Fruit fly (Drosophila melanogaster) whole organism, embryonic: ENCODE data around the gene CG16978.

Experiments used
- BEAF-32 ChIP-seq: fragments of 200-800 bp; sonication (Bioruptor generic); optimal IDR thresholded peaks from 3 replicates; lab custom pipeline; 2017; ENCODE audit warnings: missing biosample characterization, missing genetic modification characterization, mild to moderate bottlenecking, moderate library complexity, missing genetic modification reagents
- CG10654 ChIP-seq: fragments of 200-800 bp; sonication (Bioruptor generic); optimal IDR thresholded peaks from 2 replicates; lab custom pipeline; 2016; ENCODE audit warnings: missing biosample characterization, missing genetic modification characterization
- CG10979 ChIP-seq: fragments of 200-800 bp; sonication (Bioruptor generic); optimal IDR thresholded peaks from 2 replicates; lab custom pipeline; 2018; ENCODE audit warnings: missing biosample characterization, mild to moderate bottlenecking, missing genetic modification characterization, moderate library complexity
- CG11247 ChIP-seq: fragments of 200-800 bp; sonication (Bioruptor generic); IDR thresholded peaks from 2 replicates; pipeline ENCODE4 v1.3.6; 2022; ENCODE audit warnings: missing biosample characterization, missing genetic modification characterization
- CG13296 ChIP-seq: fragments of 200-800 bp; sonication (Bioruptor generic); optimal IDR thresholded peaks from 3 replicates; lab custom pipeline; 2018; ENCODE audit warnings: missing biosample characterization, mild to moderate bottlenecking, missing genetic modification characterization
- CG13775 ChIP-seq: fragments of 200-800 bp; sonication (Bioruptor generic); optimal IDR thresholded peaks from 3 replicates; lab custom pipeline; 2017; ENCODE audit warnings: missing biosample characterization, mild to moderate bottlenecking, missing genetic modification characterization
- CG15011 ChIP-seq: fragments of 200-800 bp; sonication (Bioruptor generic); optimal IDR thresholded peaks from 3 replicates; lab custom pipeline; 2018; ENCODE audit warnings: missing biosample characterization, mild to moderate bottlenecking, missing genetic modification characterization
- CG1529 ChIP-seq: fragments of 200-800 bp; sonication (Bioruptor generic); optimal IDR thresholded peaks from 3 replicates; lab custom pipeline; 2018; ENCODE audit warnings: missing biosample characterization, missing genetic modification characterization
- CG15696 ChIP-seq: fragments of 200-800 bp; sonication (Bioruptor generic); optimal IDR thresholded peaks from 2 replicates; lab custom pipeline; 2019; ENCODE audit warnings: missing biosample characterization, mild to moderate bottlenecking, missing genetic modification characterization, moderate library complexity
- CG17328 ChIP-seq: fragments of 200-800 bp; sonication (Bioruptor generic); IDR thresholded peaks from 2 replicates; pipeline ENCODE4 v1.3.6; 2022; ENCODE audit warnings: missing biosample characterization, missing genetic modification characterization
- CG18262 ChIP-seq: fragments of 200-800 bp; optimal IDR thresholded peaks from 3 replicates; lab custom pipeline; 2019; ENCODE audit warnings: missing biosample characterization, mild to moderate bottlenecking, missing genetic modification characterization, moderate library complexity
- CG1832 ChIP-seq: fragments of 200-800 bp; sonication (Bioruptor generic); optimal IDR thresholded peaks from 2 replicates; lab custom pipeline; 2017; ENCODE audit warnings: missing biosample characterization, mild to moderate bottlenecking, missing genetic modification characterization, inconsistent platforms
- CG18764 ChIP-seq: fragments of 200-800 bp; sonication (Bioruptor generic); optimal IDR thresholded peaks from 3 replicates; lab custom pipeline; 2016; ENCODE audit warnings: missing biosample characterization, missing genetic modification characterization
- CG2116 ChIP-seq: fragments of 200-800 bp; sonication (Bioruptor generic); optimal IDR thresholded peaks from 3 replicates; lab custom pipeline; 2018; ENCODE audit warnings: missing biosample characterization, mild to moderate bottlenecking, missing genetic modification characterization
- CG32767 ChIP-seq: fragments of 200-800 bp; sonication (Bioruptor generic); IDR thresholded peaks from 2 replicates; pipeline ENCODE4 v1.3.6; 2022; ENCODE audit warnings: missing biosample characterization, missing genetic modification characterization
- CG3281 ChIP-seq: fragments of 200-800 bp; sonication (Bioruptor generic); optimal IDR thresholded peaks from 3 replicates; lab custom pipeline; 2017; ENCODE audit warnings: missing biosample characterization, mild to moderate bottlenecking, missing genetic modification characterization
- CG6689 ChIP-seq: fragments of 200-800 bp; sonication (Bioruptor generic); IDR thresholded peaks from 2 replicates; pipeline ENCODE4 v1.3.6; 2022; ENCODE audit warnings: missing biosample characterization, missing genetic modification characterization
- CG7372 ChIP-seq: fragments of 200-800 bp; sonication (Bioruptor generic); IDR thresholded peaks from 2 replicates; pipeline ENCODE4 v1.3.6; 2022; ENCODE audit warnings: missing biosample characterization, missing genetic modification characterization
- CG7839 ChIP-seq: fragments of 200-800 bp; sonication (Bioruptor generic); optimal IDR thresholded peaks from 3 replicates; lab custom pipeline; 2018; ENCODE audit warnings: missing biosample characterization, mild to moderate bottlenecking, missing genetic modification characterization, moderate library complexity
- CG8388 ChIP-seq: fragments of 200-800 bp; sonication (Bioruptor generic); optimal IDR thresholded peaks from 2 replicates; lab custom pipeline; 2019; ENCODE audit warnings: missing biosample characterization, mild to moderate bottlenecking, missing genetic modification characterization, moderate library complexity
- CG8478 ChIP-seq: fragments of >200 bp; optimal IDR thresholded peaks from 2 replicates; lab custom pipeline; 2018
- CG8924 ChIP-seq: fragments of 200-800 bp; optimal IDR thresholded peaks from 3 replicates; lab custom pipeline; 2019; ENCODE audit warnings: missing biosample characterization, mild to moderate bottlenecking, missing genetic modification characterization, moderate library complexity
- CG8944 ChIP-seq: fragments of 200-800 bp; sonication (Bioruptor generic); optimal IDR thresholded peaks from 3 replicates; lab custom pipeline; 2016; ENCODE audit warnings: missing biosample characterization, missing genetic modification characterization
- CG9727 ChIP-seq: fragments of 200-800 bp; sonication (Bioruptor generic); optimal IDR thresholded peaks from 3 replicates; lab custom pipeline; 2017; ENCODE audit warnings: missing biosample characterization, mild to moderate bottlenecking, missing genetic modification characterization
- Deaf1 ChIP-seq: fragments of 200-800 bp; optimal IDR thresholded peaks from 3 replicates; lab custom pipeline; 2019; ENCODE audit warnings: missing biosample characterization, mild to moderate bottlenecking, missing genetic modification characterization, moderate library complexity
- Dp ChIP-seq: fragments of 200-800 bp; sonication (Bioruptor generic); optimal IDR thresholded peaks from 2 replicates; lab custom pipeline; 2018; ENCODE audit warnings: missing biosample characterization, mild to moderate bottlenecking, missing genetic modification characterization, moderate library complexity
- HHEX ChIP-seq: fragments of 200-800 bp; sonication (Bioruptor generic); optimal IDR thresholded peaks from 3 replicates; lab custom pipeline; 2017; ENCODE audit warnings: missing biosample characterization, mild to moderate bottlenecking, missing genetic modification characterization, missing genetic modification reagents
- Hsf ChIP-seq: fragments of 200-800 bp; sonication (Bioruptor generic); optimal IDR thresholded peaks from 3 replicates; lab custom pipeline; 2016; ENCODE audit warnings: missing biosample characterization, missing genetic modification characterization
- Lhr ChIP-seq: fragments of 200-800 bp; sonication (Bioruptor generic); optimal IDR thresholded peaks from 3 replicates; lab custom pipeline; 2017; ENCODE audit warnings: mild to moderate bottlenecking, missing biosample characterization, missing genetic modification reagents, missing genetic modification characterization
- Lim3 ChIP-seq: fragments of 200-800 bp; sonication (Bioruptor generic); IDR thresholded peaks from 2 replicates; pipeline ENCODE4 v1.3.6; 2022; ENCODE audit warnings: missing biosample characterization, missing genetic modification characterization
- Nf-YA ChIP-seq: fragments of 200-800 bp; sonication (Bioruptor generic); IDR thresholded peaks from 2 replicates; pipeline ENCODE4 v1.3.6; 2022; ENCODE audit warnings: missing biosample characterization, missing genetic modification characterization
- Oli ChIP-seq: fragments of 200-800 bp; sonication (Bioruptor generic); optimal IDR thresholded peaks from 2 replicates; lab custom pipeline; 2018; ENCODE audit warnings: missing biosample characterization, mild to moderate bottlenecking, missing genetic modification characterization, moderate library complexity
- Poxn ChIP-seq: fragments of 200-800 bp; sonication (Bioruptor generic); IDR thresholded peaks from 2 replicates; pipeline ENCODE4 v1.3.6; 2022; ENCODE audit warnings: missing biosample characterization, missing genetic modification characterization
- Spps ChIP-seq: fragments of 200-800 bp; sonication (Bioruptor generic); optimal IDR thresholded peaks from 2 replicates; lab custom pipeline; 2018; ENCODE audit warnings: missing biosample characterization, mild to moderate bottlenecking, missing genetic modification characterization
- TFAM ChIP-seq: fragments of 200-800 bp; sonication (Bioruptor generic); optimal IDR thresholded peaks from 2 replicates; lab custom pipeline; 2017; ENCODE audit warnings: missing biosample characterization, missing genetic modification characterization, inconsistent platforms
- Trl ChIP-seq, 3 experiments: fragments of >200 bp in 2 of 3; fragments of 200-800 bp in 1 of 3; sonication (Bioruptor generic) in 1 of 3; optimal IDR thresholded peaks; 2 replicates in 1 of 3; 3 replicates in 2 of 3; lab custom pipeline; 2016 to 2017; ENCODE audit warnings: missing biosample characterization in 1 of 3, missing genetic modification characterization in 1 of 3
- amos ChIP-seq: fragments of 200-800 bp; sonication (Bioruptor generic); IDR thresholded peaks from 2 replicates; pipeline ENCODE4 v1.3.6; 2022; ENCODE audit warnings: missing biosample characterization, missing genetic modification characterization; ENCODE audit not compliant: partially characterized antibody
- caup ChIP-seq: fragments of 200-800 bp; sonication (Bioruptor generic); optimal IDR thresholded peaks from 3 replicates; lab custom pipeline; 2017; ENCODE audit warnings: missing biosample characterization, mild to moderate bottlenecking, missing genetic modification characterization, moderate library complexity; ENCODE audit not compliant: severe bottlenecking
- crol ChIP-seq: fragments of 200-800 bp; sonication (Bioruptor generic); IDR thresholded peaks from 2 replicates; pipeline ENCODE4 v1.3.6; 2022; ENCODE audit warnings: missing biosample characterization, missing genetic modification characterization
- hkb ChIP-seq, 2 experiments: fragments of 200-800 bp in 1 of 2; fragments of >200 bp in 1 of 2; sonication (Bioruptor generic) in 1 of 2; IDR thresholded peaks in 1 of 2; optimal IDR thresholded peaks in 1 of 2; 2 replicates each; pipeline versions ENCODE4 v1.3.6 to Lab custom; 2017 to 2022; ENCODE audit warnings: missing biosample characterization in 1 of 2, missing genetic modification characterization in 1 of 2
- nerfin-1 ChIP-seq: fragments of 200-800 bp; sonication (Bioruptor generic); optimal IDR thresholded peaks from 3 replicates; lab custom pipeline; 2019; ENCODE audit warnings: missing biosample characterization, mild to moderate bottlenecking, missing genetic modification characterization, moderate library complexity
- run ChIP-seq: fragments of 200-800 bp; sonication (Bioruptor generic); optimal IDR thresholded peaks from 3 replicates; lab custom pipeline; 2018; ENCODE audit warnings: missing biosample characterization, mild to moderate bottlenecking, missing genetic modification characterization
- schlank ChIP-seq: fragments of 200-800 bp; sonication (Bioruptor generic); optimal IDR thresholded peaks from 2 replicates; lab custom pipeline; 2018; ENCODE audit warnings: missing biosample characterization, mild to moderate bottlenecking, missing genetic modification characterization
- shn ChIP-seq: fragments of 200-800 bp; sonication (Bioruptor generic); optimal IDR thresholded peaks from 3 replicates; lab custom pipeline; 2016; ENCODE audit warnings: missing biosample characterization, missing genetic modification characterization
- slou ChIP-seq: fragments of 200-800 bp; sonication (Bioruptor generic); optimal IDR thresholded peaks from 3 replicates; lab custom pipeline; 2016; ENCODE audit warnings: missing biosample characterization, missing genetic modification characterization
- unpg ChIP-seq: fragments of 200-800 bp; sonication (Bioruptor generic); optimal IDR thresholded peaks from 3 replicates; lab custom pipeline; 2018; ENCODE audit warnings: missing biosample characterization, mild to moderate bottlenecking, missing genetic modification characterization, moderate library complexity
- zfh2 ChIP-seq: fragments of 200-800 bp; sonication (Bioruptor generic); optimal IDR thresholded peaks from 2 replicates; lab custom pipeline; 2016; ENCODE audit warnings: missing biosample characterization, missing genetic modification characterization

CG16978 gene

dm6 chr2L:13164994-13165801, 21.8 kb upstream of the CG16978 start, which contains the start of gene Sirt1 (continued):
- TF ChIP-seq CG8944 (GFP tag; lab: Kevin White, UChicago) (peak; percentile 58), CG1832 (GFP tag; lab: Kevin White, UChicago) (no peak), CG1529 (GFP tag; lab: Kevin White, UChicago) (peak; percentile 65), CG32767 (peak; percentile 98), run (tag; lab: Kevin White, UChicago) (peak; percentile 67), CG3281 (GFP tag; lab: Kevin White, UChicago) (peak; percentile 89), caup (GFP tag; lab: Kevin White, UChicago) (peak; percentile 68), Oli (tag; lab: Kevin White, UChicago) (peak; percentile 91), slou (GFP tag; lab: Kevin White, UChicago) (peak; percentile 79), CG13775 (peak; percentile 91), crol (GFP tag; lab: Robert Waterston, UW) (0 out of 2 replicates have a peak, but pooled peaks have one; percentile 21), CG7372 (GFP tag; lab: Robert Waterston, UW) (peak; percentile 84), BEAF-32 (GFP tag; lab: Kevin White, UChicago) (peak; percentile 25), TFAM (GFP tag; lab: Kevin White, UChicago) (no peak), Lim3 (no peak), Spps (tag; lab: Kevin White, UChicago) (peak; percentile 58), nerfin-1 (tag; lab: Kevin White, UChicago) (peak; percentile 80), zfh2 (GFP tag; lab: Kevin White, UChicago) (peak; percentile 43), shn (GFP tag; lab: Kevin White, UChicago) (no peak), CG8924 (tag; lab: Kevin White, UChicago) (peak; percentile 88), CG18262 (peak; percentile 94), CG17328 (GFP tag; lab: Robert Waterston, UW) (peak; percentile 42; the same call in 1 of the 2 replicates), CG9727 (GFP tag; lab: Kevin White, UChicago) (peak; percentile 93), Lhr (GFP tag; lab: Kevin White, UChicago) (peak; percentile 56), CG10654 (GFP tag; lab: Kevin White, UChicago) (peak; percentile 76), Poxn (GFP tag; lab: Robert Waterston, UW) (peak; percentile 53), Dp (GFP tag; lab: Kevin White, UChicago) (no peak), CG2116 (GFP tag; lab: Kevin White, UChicago) (peak; percentile 66), CG7839 (tag; lab: Kevin White, UChicago) (peak; percentile 95), unpg (GFP tag; lab: Kevin White, UChicago) (peak; percentile 82), CG15696 (peak; percentile 89), CG10979 (tag; lab: Kevin White, UChicago) (peak; percentile 87), schlank (tag; lab: Kevin White, UChicago) (peak; percentile 41), CG13296 (peak; percentile 80), HHEX (peak; percentile 82), amos (GFP tag; lab: Robert Waterston, UW) (peak; percentile 4; the same call in 1 of the 2 replicates), CG15011 (GFP tag; lab: Kevin White, UChicago) (peak; percentile 84), CG6689 (GFP tag; lab: Robert Waterston, UW) (peak; percentile 92), hkb (optimal IDR thresholded peaks at IDR 0.05; lab: Kevin White, UChicago) (no peak), hkb (GFP tag; IDR thresholded peaks at IDR 0.05; lab: Robert Waterston, UW) (peak; percentile 46; the same call in 1 of the 2 replicates), Nf-YA (GFP tag; lab: Robert Waterston, UW) (no peak), CG8388 (peak; percentile 82), Deaf1 (tag; lab: Kevin White, UChicago) (peak; percentile 59), CG8478 (no peak), CG18764 (GFP tag; lab: Kevin White, UChicago) (peak; percentile 77), CG11247 (peak; percentile 57; the same call in 1 of the 2 replicates), Hsf (GFP tag; lab: Kevin White, UChicago) (peak; percentile 85), Trl (optimal IDR thresholded peaks at IDR 0.05; lab: Kevin White, UChicago) (no peak), Trl (GFP tag; optimal IDR thresholded peaks at IDR 0.05; lab: Kevin White, UChicago) (peak; percentile 14)
